Fruit fly (Drosophila melanogaster) whole organism, embryonic: Measurements from ENCODE around the gene PIG-Wb.
A peak's percentile ranks its signal among the peaks of the same experiment; 100 is the strongest.

Experiments used
- Aef1 ChIP-seq: fragments of 200-800 bp; sonication (Bioruptor generic); IDR thresholded peaks from 3 replicates; pipeline ENCODE4 v1.3.6; 2022; ENCODE audit warnings: missing biosample characterization, missing genetic modification characterization
- BEAF-32 ChIP-seq: fragments of 200-800 bp; sonication (Bioruptor generic); optimal IDR thresholded peaks from 3 replicates; lab custom pipeline; 2017; ENCODE audit warnings: missing biosample characterization, missing genetic modification characterization, mild to moderate bottlenecking, moderate library complexity, missing genetic modification reagents
- Bgb ChIP-seq: fragments of 200-800 bp; sonication (Bioruptor generic); IDR thresholded peaks from 2 replicates; pipeline ENCODE4 v1.3.6; 2022; ENCODE audit warnings: missing biosample characterization, missing genetic modification characterization; ENCODE audit not compliant: partially characterized antibody
- Blimp-1 ChIP-seq: fragments of 200-800 bp; sonication (Bioruptor generic); optimal IDR thresholded peaks from 3 replicates; lab custom pipeline; 2018; ENCODE audit warnings: missing biosample characterization, missing genetic modification characterization, mild to moderate bottlenecking, moderate library complexity, missing genetic modification reagents
- CG10431 ChIP-seq: fragments of 200-800 bp; sonication (Bioruptor generic); optimal IDR thresholded peaks from 3 replicates; lab custom pipeline; 2018; ENCODE audit warnings: missing biosample characterization, mild to moderate bottlenecking, missing genetic modification characterization
- CG10959 ChIP-seq: fragments of 200-800 bp; sonication (Bioruptor generic); IDR thresholded peaks from 2 replicates; pipeline ENCODE4 v1.3.6; 2022; ENCODE audit warnings: missing biosample characterization, missing genetic modification characterization
- CG12104 ChIP-seq: fragments of 200-800 bp; sonication (Bioruptor generic); optimal IDR thresholded peaks from 3 replicates; lab custom pipeline; 2016; ENCODE audit warnings: missing biosample characterization, missing genetic modification characterization
- CG13296 ChIP-seq: fragments of 200-800 bp; sonication (Bioruptor generic); optimal IDR thresholded peaks from 3 replicates; lab custom pipeline; 2018; ENCODE audit warnings: missing biosample characterization, mild to moderate bottlenecking, missing genetic modification characterization
- CG13775 ChIP-seq: fragments of 200-800 bp; sonication (Bioruptor generic); optimal IDR thresholded peaks from 3 replicates; lab custom pipeline; 2017; ENCODE audit warnings: missing biosample characterization, mild to moderate bottlenecking, missing genetic modification characterization
- CG14965 ChIP-seq: fragments of 200-800 bp; sonication (Bioruptor generic); optimal IDR thresholded peaks from 2 replicates; lab custom pipeline; 2016; ENCODE audit warnings: missing biosample characterization, missing genetic modification characterization, borderline replicate concordance
- CG16813 ChIP-seq: fragments of 200-800 bp; sonication (Bioruptor generic); IDR thresholded peaks from 3 replicates; pipeline ENCODE4 v1.3.6; 2022; ENCODE audit warnings: missing biosample characterization, missing genetic modification characterization; ENCODE audit not compliant: partially characterized antibody
- CG16815 ChIP-seq: fragments of 200-800 bp; sonication (Bioruptor generic); optimal IDR thresholded peaks from 3 replicates; lab custom pipeline; 2017; ENCODE audit warnings: missing biosample characterization, mild to moderate bottlenecking, missing genetic modification characterization
- CG2129 ChIP-seq: fragments of 200-800 bp; sonication (Bioruptor generic); IDR thresholded peaks from 2 replicates; pipeline ENCODE4 v1.3.6; 2022; ENCODE audit warnings: missing biosample characterization, missing genetic modification characterization; ENCODE audit not compliant: partially characterized antibody
- CG30020 ChIP-seq: fragments of 200-800 bp; optimal IDR thresholded peaks from 2 replicates; lab custom pipeline; 2019; ENCODE audit warnings: missing biosample characterization, mild to moderate bottlenecking, missing genetic modification characterization, moderate library complexity
- CG31388 ChIP-seq: fragments of 200-800 bp; sonication (Bioruptor generic); optimal IDR thresholded peaks from 2 replicates; lab custom pipeline; 2016; ENCODE audit warnings: missing biosample characterization, missing genetic modification characterization
- CG3163 ChIP-seq: fragments of 200-800 bp; sonication (Bioruptor generic); optimal IDR thresholded peaks from 3 replicates; lab custom pipeline; 2016; ENCODE audit warnings: missing biosample characterization, missing genetic modification characterization
- CG34422 ChIP-seq: fragments of 200-800 bp; sonication (Bioruptor generic); IDR thresholded peaks from 3 replicates; pipeline ENCODE4 v1.3.6; 2022; ENCODE audit warnings: missing biosample characterization, missing genetic modification characterization
- CG4730 ChIP-seq: fragments of 200-800 bp; sonication (Bioruptor generic); IDR thresholded peaks from 2 replicates; pipeline ENCODE4 v1.3.6; 2022; ENCODE audit warnings: missing biosample characterization, missing genetic modification characterization
- CG6272 ChIP-seq: fragments of 200-800 bp; sonication (Bioruptor generic); IDR thresholded peaks from 2 replicates; pipeline ENCODE4 v1.3.6; 2022; ENCODE audit warnings: missing biosample characterization, missing genetic modification characterization
- CG7963 ChIP-seq: fragments of 200-800 bp; sonication (Bioruptor generic); IDR thresholded peaks from 3 replicates; pipeline ENCODE4 v1.3.6; 2022; ENCODE audit warnings: missing biosample characterization, missing genetic modification characterization; ENCODE audit not compliant: partially characterized antibody
- CG9727 ChIP-seq: fragments of 200-800 bp; sonication (Bioruptor generic); optimal IDR thresholded peaks from 3 replicates; lab custom pipeline; 2017; ENCODE audit warnings: missing biosample characterization, mild to moderate bottlenecking, missing genetic modification characterization
- D ChIP-seq, 2 experiments: fragments of 200-800 bp in 1 of 2; fragments of >200 bp in 1 of 2; sonication (Bioruptor generic) in 1 of 2; optimal IDR thresholded peaks; 2 replicates in 1 of 2; 3 replicates in 1 of 2; lab custom pipeline; 2017; ENCODE audit warnings: mild to moderate bottlenecking in 1 of 2, missing biosample characterization in 1 of 2, missing genetic modification characterization in 1 of 2, missing genetic modification reagents in 1 of 2
- Dad ChIP-seq: fragments of 200-800 bp; sonication (Bioruptor generic); optimal IDR thresholded peaks from 3 replicates; lab custom pipeline; 2016; ENCODE audit warnings: missing biosample characterization, missing genetic modification characterization
- Dll ChIP-seq: fragments of 200-800 bp; sonication (Bioruptor generic); IDR thresholded peaks from 4 replicates; pipeline ENCODE4 v1.3.6; 2022; ENCODE audit warnings: missing biosample characterization, missing genetic modification characterization; ENCODE audit not compliant: partially characterized antibody
- Ets65A ChIP-seq: fragments of 200-800 bp; sonication (Bioruptor generic); peaks from one replicate; lab custom pipeline; 2016; ENCODE audit warnings: missing biosample characterization, missing genetic modification characterization
- Gsc ChIP-seq: fragments of 200-800 bp; sonication (Bioruptor generic); IDR thresholded peaks from 2 replicates; pipeline ENCODE4 v1.3.6; 2022; ENCODE audit warnings: missing biosample characterization, missing genetic modification characterization
- H2.0 ChIP-seq: fragments of 200-800 bp; sonication (Bioruptor generic); IDR thresholded peaks from 2 replicates; pipeline ENCODE4 v1.3.6; 2022; ENCODE audit warnings: missing biosample characterization, missing genetic modification characterization
- HmgZ ChIP-seq: fragments of 200-800 bp; sonication (Bioruptor generic); optimal IDR thresholded peaks from 2 replicates; lab custom pipeline; 2018; ENCODE audit warnings: missing biosample characterization, mild to moderate bottlenecking, missing genetic modification characterization
- Jarid2 ChIP-seq: fragments of 200-800 bp; sonication (Bioruptor generic); optimal IDR thresholded peaks from 3 replicates; lab custom pipeline; 2017; ENCODE audit warnings: mild to moderate bottlenecking, missing biosample characterization, missing genetic modification reagents, missing genetic modification characterization
- Nf-YA ChIP-seq: fragments of 200-800 bp; sonication (Bioruptor generic); IDR thresholded peaks from 2 replicates; pipeline ENCODE4 v1.3.6; 2022; ENCODE audit warnings: missing biosample characterization, missing genetic modification characterization
- Nf-YC ChIP-seq: fragments of 200-800 bp; optimal IDR thresholded peaks from 3 replicates; lab custom pipeline; 2019; ENCODE audit warnings: missing biosample characterization, mild to moderate bottlenecking, missing genetic modification characterization, moderate library complexity
- NfI ChIP-seq: fragments of 200-800 bp; sonication (Bioruptor generic); optimal IDR thresholded peaks from 3 replicates; lab custom pipeline; 2018; ENCODE audit warnings: missing biosample characterization, mild to moderate bottlenecking, missing genetic modification characterization, moderate library complexity
- PHDP ChIP-seq: fragments of 200-800 bp; sonication (Bioruptor generic); optimal IDR thresholded peaks from 3 replicates; lab custom pipeline; 2018; ENCODE audit warnings: missing biosample characterization, mild to moderate bottlenecking, missing genetic modification characterization, moderate library complexity
- Sox102F ChIP-seq: fragments of 200-800 bp; sonication (Bioruptor generic); optimal IDR thresholded peaks from 2 replicates; lab custom pipeline; 2018; ENCODE audit warnings: missing biosample characterization, mild to moderate bottlenecking, missing genetic modification characterization, moderate library complexity
- TFAM ChIP-seq: fragments of 200-800 bp; sonication (Bioruptor generic); optimal IDR thresholded peaks from 2 replicates; lab custom pipeline; 2017; ENCODE audit warnings: missing biosample characterization, missing genetic modification characterization, inconsistent platforms
- aop ChIP-seq: fragments of 200-800 bp; sonication (Bioruptor generic); IDR thresholded peaks from 2 replicates; pipeline ENCODE4 v1.3.6; 2022; ENCODE audit warnings: missing biosample characterization, missing genetic modification characterization
- fd96Cb ChIP-seq: fragments of 200-800 bp; sonication (Bioruptor generic); optimal IDR thresholded peaks from 2 replicates; lab custom pipeline; 2018; ENCODE audit warnings: missing biosample characterization, mild to moderate bottlenecking, missing genetic modification characterization, moderate library complexity
- jing ChIP-seq: fragments of 200-800 bp; sonication (Bioruptor generic); optimal IDR thresholded peaks from 2 replicates; lab custom pipeline; 2018; ENCODE audit warnings: missing biosample characterization, mild to moderate bottlenecking, missing genetic modification characterization
- lola ChIP-seq, 3 experiments: fragments of >200 bp in 2 of 3; fragments of 200-800 bp in 1 of 3; sonication (Bioruptor generic) in 1 of 3; optimal IDR thresholded peaks; 2 replicates each; lab custom pipeline; 2017 to 2019; ENCODE audit warnings: missing biosample characterization in 3 of 3, missing genetic modification characterization in 3 of 3, mild to moderate bottlenecking in 1 of 3, moderate library complexity in 1 of 3
- lov ChIP-seq, 2 experiments: fragments of 200-800 bp in 1 of 2; fragments of >200 bp in 1 of 2; sonication (Bioruptor generic) in 1 of 2; IDR thresholded peaks in 1 of 2; optimal IDR thresholded peaks in 1 of 2; 2 replicates in 1 of 2; 3 replicates in 1 of 2; pipeline versions ENCODE4 v1.3.6 to Lab custom; 2017 to 2022; ENCODE audit warnings: missing biosample characterization in 1 of 2, missing genetic modification characterization in 1 of 2
- luna ChIP-seq: fragments of 200-800 bp; sonication (Bioruptor generic); optimal IDR thresholded peaks from 2 replicates; lab custom pipeline; 2016; ENCODE audit warnings: missing biosample characterization, missing genetic modification characterization
- pfk ChIP-seq: fragments of 200-800 bp; sonication (Bioruptor generic); optimal IDR thresholded peaks from 2 replicates; lab custom pipeline; 2018; ENCODE audit warnings: missing biosample characterization, mild to moderate bottlenecking, missing genetic modification characterization, moderate library complexity
- salm ChIP-seq: fragments of 200-800 bp; sonication (Bioruptor generic); optimal IDR thresholded peaks from 2 replicates; lab custom pipeline; 2018; ENCODE audit warnings: missing biosample characterization, mild to moderate bottlenecking, missing genetic modification characterization
- slbo ChIP-seq: fragments of 200-800 bp; sonication (Bioruptor generic); IDR thresholded peaks from 2 replicates; pipeline ENCODE4 v1.3.6; 2022; ENCODE audit warnings: missing biosample characterization, missing genetic modification characterization
- trem ChIP-seq: fragments of 200-800 bp; optimal IDR thresholded peaks from 3 replicates; lab custom pipeline; 2019; ENCODE audit warnings: missing biosample characterization, mild to moderate bottlenecking, missing genetic modification characterization, moderate library complexity
- trh ChIP-seq: fragments of 200-800 bp; sonication (Bioruptor generic); optimal IDR thresholded peaks from 2 replicates; lab custom pipeline; 2016; ENCODE audit warnings: missing biosample characterization, missing genetic modification characterization

Gene PIG-Wb

DNA sequence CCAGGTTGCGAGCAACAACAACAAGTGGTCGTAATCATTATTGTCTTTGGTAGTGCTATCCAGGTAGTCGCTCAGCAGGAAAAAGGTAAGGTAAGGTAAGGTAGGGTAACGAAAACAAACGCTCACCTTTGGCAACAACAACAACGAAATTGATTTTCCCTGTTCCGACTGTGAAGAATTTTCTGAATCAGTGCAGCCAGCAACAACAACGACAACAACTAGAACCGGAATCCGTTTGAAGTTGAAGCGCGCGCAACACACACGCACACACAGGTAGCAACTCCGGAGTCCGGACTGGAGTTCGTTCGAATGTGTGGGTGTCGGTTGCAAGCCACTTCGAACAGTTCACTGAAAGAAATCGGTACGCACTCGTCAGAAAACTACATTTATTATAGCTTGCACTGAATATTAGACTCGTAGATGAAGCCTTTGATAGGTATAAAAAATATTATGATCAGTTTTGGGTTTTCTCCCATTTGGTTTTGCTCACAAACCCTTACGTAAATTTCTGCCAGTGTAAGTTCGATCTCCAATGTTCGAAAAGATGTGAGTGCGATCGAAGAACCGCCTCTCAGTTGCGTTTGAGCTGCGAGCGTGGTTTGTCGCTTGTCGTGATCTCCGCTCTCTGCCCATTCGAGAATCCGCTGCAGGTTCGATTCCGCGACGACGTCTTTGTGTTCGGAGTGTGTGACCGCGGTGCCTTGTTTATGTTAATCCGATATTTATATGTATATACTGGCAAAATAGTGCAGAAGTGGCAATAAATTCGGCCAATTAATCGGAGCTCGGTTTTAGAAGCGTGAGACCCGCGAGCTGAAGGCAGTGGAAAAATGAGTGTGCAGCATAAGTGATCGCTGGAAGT lies 8.7 kb upstream of the PIG-Wb start, which contains the start of gene CG13921 (continued):
- peak; percentile 99 for TF ChIP-seq Dad (GFP tag; lab: Kevin White, UChicago)
- TF ChIP-seq fd96Cb (tag; lab: Kevin White, UChicago): peak; percentile 100
- TF ChIP-seq HmgZ (tag; lab: Kevin White, UChicago): peak; percentile 98
- TF ChIP-seq TFAM (GFP tag; lab: Kevin White, UChicago): peak; percentile 97
- TF ChIP-seq CG12104 (GFP tag; lab: Kevin White, UChicago): peak; percentile 99
- peak; percentile 98 for TF ChIP-seq CG31388 (GFP tag; lab: Kevin White, UChicago)
- TF ChIP-seq trh (GFP tag; lab: Kevin White, UChicago): peak; percentile 97
- peak; percentile 98 for TF ChIP-seq Blimp-1 (GFP tag; lab: Kevin White, UChicago)
- no peak for TF ChIP-seq CG2129 (GFP tag; lab: Robert Waterston, UW)
- peak in 1 of 3 experiments; percentile 99 for TF ChIP-seq lola (GFP tag; optimal IDR thresholded peaks at IDR 0.05; lab: Kevin White, UChicago)
- peak; percentile 99 for TF ChIP-seq H2.0
- peak; percentile 89 for TF ChIP-seq Gsc
- no peak for TF ChIP-seq CG7963
- peak; percentile 94 for TF ChIP-seq CG10431
- peak; percentile 96 for TF ChIP-seq CG13296 (GFP tag; lab: Kevin White, UChicago)
- peak; percentile 98 for TF ChIP-seq Sox102F (GFP tag; lab: Kevin White, UChicago)
- no peak for TF ChIP-seq Dll (GFP tag; lab: Robert Waterston, UW)
- peak; percentile 88 for TF ChIP-seq Nf-YC
- TF ChIP-seq pfk (GFP tag; lab: Kevin White, UChicago): peak; percentile 59
- peak; percentile 93 for TF ChIP-seq Jarid2
- peak; percentile 97 for TF ChIP-seq aop (GFP tag; lab: Robert Waterston, UW)
- peak; percentile 97 for TF ChIP-seq salm
- TF ChIP-seq slbo (GFP tag; lab: Robert Waterston, UW): peak; percentile 99
- TF ChIP-seq CG4730: peak; percentile 99
- TF ChIP-seq CG10959 (GFP tag; lab: Robert Waterston, UW): peak; percentile 100
- TF ChIP-seq CG14965 (GFP tag; lab: Kevin White, UChicago): peak; percentile 93
- TF ChIP-seq CG9727 (GFP tag; lab: Kevin White, UChicago): peak; percentile 100
- TF ChIP-seq CG3163: peak; percentile 93
- peak; percentile 18 for TF ChIP-seq D (optimal IDR thresholded peaks at IDR 0.05; lab: Kevin White, UChicago)
- TF ChIP-seq D (GFP tag; optimal IDR thresholded peaks at IDR 0.05; lab: Kevin White, UChicago): peak; percentile 100
- peak; percentile 99 for TF ChIP-seq CG13775 (GFP tag; lab: Kevin White, UChicago)
- TF ChIP-seq CG6272: peak; percentile 99
- no peak for TF ChIP-seq CG16813 (GFP tag; lab: Robert Waterston, UW)
- peak; percentile 100 for TF ChIP-seq CG16815 (GFP tag; lab: Kevin White, UChicago)
- peak; percentile 99 for TF ChIP-seq Aef1 (GFP tag; lab: Robert Waterston, UW)
- TF ChIP-seq Nf-YA (GFP tag; lab: Robert Waterston, UW): peak; percentile 98
- peak; percentile 87 for TF ChIP-seq CG30020 (tag; lab: Kevin White, UChicago)
- TF ChIP-seq Bgb (GFP tag; lab: Robert Waterston, UW): no peak
- peak; percentile 98 for TF ChIP-seq luna (GFP tag; lab: Kevin White, UChicago)
- TF ChIP-seq jing: peak; percentile 98
- TF ChIP-seq lov (optimal IDR thresholded peaks at IDR 0.05; lab: Kevin White, UChicago): no peak
- TF ChIP-seq lov (GFP tag; IDR thresholded peaks at IDR 0.05; lab: Robert Waterston, UW): peak; percentile 99
- TF ChIP-seq trem (tag; lab: Kevin White, UChicago): peak; percentile 97
- TF ChIP-seq BEAF-32 (GFP tag; lab: Kevin White, UChicago): peak; percentile 28
- peak; percentile 99 for TF ChIP-seq CG34422 (GFP tag; lab: Robert Waterston, UW)
- TF ChIP-seq Ets65A (GFP tag; lab: Kevin White, UChicago): peak; percentile 100
- peak; percentile 98 for TF ChIP-seq NfI (GFP tag; lab: Kevin White, UChicago)
- TF ChIP-seq PHDP: peak; percentile 98
